Fruit fly (Drosophila melanogaster) whole organism, adult: ENCODE results near the gene trbl.

Source experiments
- CG11617 ChIP-seq: fragments of 200-800 bp; sonication (Bioruptor generic); optimal IDR thresholded peaks from 2 replicates; lab custom pipeline; 2017; ENCODE audit warnings: mild to moderate bottlenecking, missing biosample characterization, missing genetic modification reagents, missing genetic modification characterization
- CG12768 ChIP-seq: fragments of 200-800 bp; sonication (Bioruptor generic); optimal IDR thresholded peaks from 2 replicates; lab custom pipeline; 2017; ENCODE audit warnings: missing biosample characterization, missing genetic modification characterization, mild to moderate bottlenecking, moderate library complexity, missing genetic modification reagents
- CG14711 ChIP-seq: fragments of 200-800 bp; sonication (Bioruptor generic); optimal IDR thresholded peaks from 2 replicates; lab custom pipeline; 2018; ENCODE audit warnings: missing biosample characterization, mild to moderate bottlenecking, missing genetic modification characterization, moderate library complexity
- CG1620 ChIP-seq: fragments of 200-800 bp; sonication (Bioruptor generic); optimal IDR thresholded peaks from 2 replicates; lab custom pipeline; 2016; ENCODE audit warnings: missing biosample characterization, missing genetic modification characterization
- CG33017 ChIP-seq: fragments of 200-800 bp; sonication (Bioruptor generic); optimal IDR thresholded peaks from 2 replicates; lab custom pipeline; 2018; ENCODE audit warnings: missing biosample characterization, mild to moderate bottlenecking, missing genetic modification characterization, moderate library complexity
- CG5204 ChIP-seq: fragments of 200-800 bp; sonication (Bioruptor generic); optimal IDR thresholded peaks from 2 replicates; lab custom pipeline; 2016; ENCODE audit warnings: missing biosample characterization, missing genetic modification characterization
- CG7045 ChIP-seq: fragments of 200-800 bp; sonication (Bioruptor generic); optimal IDR thresholded peaks from 2 replicates; lab custom pipeline; 2017; ENCODE audit warnings: missing biosample characterization, mild to moderate bottlenecking, missing genetic modification characterization
- CG7101 ChIP-seq: fragments of 200-800 bp; sonication (Bioruptor generic); optimal IDR thresholded peaks from 2 replicates; lab custom pipeline; 2018; ENCODE audit warnings: missing biosample characterization, mild to moderate bottlenecking, missing genetic modification characterization, moderate library complexity
- Clk ChIP-seq: fragments of 200-800 bp; sonication (Bioruptor generic); optimal IDR thresholded peaks from 2 replicates; lab custom pipeline; 2017; ENCODE audit warnings: missing biosample characterization, missing genetic modification characterization
- Crg-1 ChIP-seq: fragments of 200-800 bp; sonication (Bioruptor generic); optimal IDR thresholded peaks from 2 replicates; lab custom pipeline; 2016; ENCODE audit warnings: missing biosample characterization, missing genetic modification characterization
- Hr96 ChIP-seq: fragments of 200-800 bp; sonication (Bioruptor generic); optimal IDR thresholded peaks from 2 replicates; lab custom pipeline; 2016; ENCODE audit warnings: missing biosample characterization, missing genetic modification characterization
- Mnt ChIP-seq: fragments of 200-800 bp; sonication (Bioruptor generic); optimal IDR thresholded peaks from 2 replicates; lab custom pipeline; 2016; ENCODE audit warnings: missing biosample characterization, mild to moderate bottlenecking, missing genetic modification characterization
- bab1 ChIP-seq: fragments of 200-800 bp; sonication (Bioruptor generic); optimal IDR thresholded peaks from 3 replicates; lab custom pipeline; 2019; ENCODE audit warnings: missing biosample characterization, mild to moderate bottlenecking, missing genetic modification characterization, moderate library complexity
- cic ChIP-seq: fragments of 200-800 bp; sonication (Bioruptor generic); optimal IDR thresholded peaks from 2 replicates; lab custom pipeline; 2017; ENCODE audit warnings: missing biosample characterization, mild to moderate bottlenecking, missing genetic modification characterization, moderate library complexity
- cnc ChIP-seq, 2 experiments: fragments of >200 bp; optimal IDR thresholded peaks; 2 replicates each; lab custom pipeline; 2017
- kay ChIP-seq: fragments of 200-800 bp; sonication (Bioruptor generic); peaks from one replicate; lab custom pipeline; 2016; ENCODE audit warnings: missing biosample characterization, missing genetic modification characterization, borderline replicate concordance
- ovo ChIP-seq: fragments of 200-800 bp; sonication (Bioruptor generic); optimal IDR thresholded peaks from 2 replicates; lab custom pipeline; 2016; ENCODE audit warnings: missing biosample characterization, missing genetic modification characterization
- pad ChIP-seq: fragments of 200-800 bp; sonication (Bioruptor generic); optimal IDR thresholded peaks from 3 replicates; lab custom pipeline; 2017; ENCODE audit warnings: missing biosample characterization, missing genetic modification characterization, mild to moderate bottlenecking, moderate library complexity, missing genetic modification reagents
- tj ChIP-seq: fragments of 200-800 bp; sonication (Bioruptor generic); optimal IDR thresholded peaks from 3 replicates; lab custom pipeline; 2017; ENCODE audit warnings: missing biosample characterization, mild to moderate bottlenecking, missing genetic modification characterization, moderate library complexity
- toe ChIP-seq: fragments of 200-800 bp; sonication (Bioruptor generic); optimal IDR thresholded peaks from 2 replicates; lab custom pipeline; 2016; ENCODE audit warnings: missing biosample characterization, missing genetic modification characterization

Gene trbl

dm6 chr3L:20430182-20430581, 28.8 kb upstream of the trbl start, which contains the start of gene CG5262:
Gene CG5262 (minus strand): TSS chr3L:20430475.
- TF ChIP-seq Mnt (no peak), cic (GFP tag; lab: Kevin White, UChicago) (no peak), bab1 (GFP tag; lab: Kevin White, UChicago) (peak; percentile 32), CG12768 (no peak), cnc (optimal IDR thresholded peaks at IDR 0.05; lab: Kevin White, UChicago) (no peak), tj (GFP tag; lab: Kevin White, UChicago) (peak; percentile 63), CG14711 (no peak), CG33017 (tag; lab: Kevin White, UChicago) (no peak), pad (GFP tag; lab: Kevin White, UChicago) (no peak), Crg-1 (no peak), CG5204 (GFP tag; lab: Kevin White, UChicago) (no peak), CG7101 (no peak), Clk (no peak), kay (GFP tag; lab: Kevin White, UChicago) (no peak), CG11617 (no peak)

DNA sequence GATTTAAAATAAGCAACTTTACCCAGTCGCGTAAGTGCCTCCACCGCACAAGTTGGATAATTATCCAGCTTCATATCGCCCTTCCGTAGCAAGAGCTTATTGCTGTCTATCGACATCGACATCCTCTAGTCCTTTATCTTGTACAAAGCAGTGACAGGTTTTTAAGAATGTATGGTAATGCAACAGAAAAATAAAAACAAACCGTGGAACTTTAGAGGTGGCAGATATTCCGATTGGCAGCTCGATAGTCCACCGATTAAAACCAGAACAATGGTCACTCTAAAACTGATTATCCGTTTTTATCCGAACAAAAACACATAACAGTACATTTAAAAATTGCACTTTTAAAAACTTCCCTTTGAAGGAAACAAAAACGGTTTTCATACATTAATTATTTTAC, 26.0 kb upstream of the trbl start, which contains the start of gene CG5274:
CG5274 (minus strand) TSS at position 218 of the 400 bp plus-strand sequence.
- TF ChIP-seq CG11617 (no peak), bab1 (GFP tag; lab: Kevin White, UChicago) (peak; percentile 62), kay (GFP tag; lab: Kevin White, UChicago) (no peak)

dm6 chr3L:20425888-20426287, 24.5 kb upstream of the trbl start, which contains the start of gene CG5282:
Gene CG5282 (minus strand): TSS chr3L:20426071.
- TF ChIP-seq CG7101 (no peak), CG7045 (GFP tag; lab: Kevin White, UChicago) (no peak), Hr96 (GFP tag; lab: Kevin White, UChicago) (no peak), ovo (GFP tag; lab: Kevin White, UChicago) (no peak), cnc (optimal IDR thresholded peaks at IDR 0.05; lab: Kevin White, UChicago) (no peak), toe (GFP tag; lab: Kevin White, UChicago) (no peak), Crg-1 (no peak), CG11617 (no peak), tj (GFP tag; lab: Kevin White, UChicago) (no peak), CG33017 (tag; lab: Kevin White, UChicago) (no peak), Clk (no peak), kay (GFP tag; lab: Kevin White, UChicago) (no peak), CG12768 (no peak), cic (GFP tag; lab: Kevin White, UChicago) (no peak), pad (GFP tag; lab: Kevin White, UChicago) (no peak)

dm6 chr3L:20413304-20413703, 11.9 kb upstream of the trbl start, which contains the start of gene zye:
Gene zye (plus strand): TSS chr3L:20413604.
- TF ChIP-seq pad (GFP tag; lab: Kevin White, UChicago), result no peak
- TF ChIP-seq CG11617, result no peak
- no peak for TF ChIP-seq cnc (optimal IDR thresholded peaks at IDR 0.05; lab: Kevin White, UChicago)
- no peak for TF ChIP-seq Crg-1
- TF ChIP-seq Mnt, result no peak
- TF ChIP-seq cic (GFP tag; lab: Kevin White, UChicago), result no peak
- TF ChIP-seq Hr96 (GFP tag; lab: Kevin White, UChicago), result no peak
- no peak for TF ChIP-seq ovo (GFP tag; lab: Kevin White, UChicago)
- no peak for TF ChIP-seq CG1620 (GFP tag; lab: Kevin White, UChicago)
- no peak for TF ChIP-seq Clk
- TF ChIP-seq bab1 (GFP tag; lab: Kevin White, UChicago), result no peak
- no peak for TF ChIP-seq CG14711
- no peak for TF ChIP-seq kay (GFP tag; lab: Kevin White, UChicago)
- no peak for TF ChIP-seq CG12768

- no peak for TF ChIP-seq Hr96 (GFP tag; lab: Kevin White, UChicago)
- TF ChIP-seq bab1 (GFP tag; lab: Kevin White, UChicago), result peak; percentile 36
- no peak for TF ChIP-seq kay (GFP tag; lab: Kevin White, UChicago)
- no peak for TF ChIP-seq cic (GFP tag; lab: Kevin White, UChicago)
- no peak for TF ChIP-seq Crg-1
- TF ChIP-seq CG33017 (tag; lab: Kevin White, UChicago), result no peak
- TF ChIP-seq CG14711, result no peak
- peak; percentile 29 for TF ChIP-seq CG11617
- no peak for TF ChIP-seq CG12768
- no peak for TF ChIP-seq CG7045 (GFP tag; lab: Kevin White, UChicago)
- TF ChIP-seq CG7101, result peak; percentile 35
- TF ChIP-seq cnc (optimal IDR thresholded peaks at IDR 0.05; lab: Kevin White, UChicago), result no peak
- TF ChIP-seq CG5204 (GFP tag; lab: Kevin White, UChicago), result no peak
- TF ChIP-seq Mnt, result no peak
- no peak for TF ChIP-seq pad (GFP tag; lab: Kevin White, UChicago)
- TF ChIP-seq ovo (GFP tag; lab: Kevin White, UChicago), result no peak
Observed at dm6 chr3L:20410780-20411179, 9.4 kb upstream of the trbl start.

DNA sequence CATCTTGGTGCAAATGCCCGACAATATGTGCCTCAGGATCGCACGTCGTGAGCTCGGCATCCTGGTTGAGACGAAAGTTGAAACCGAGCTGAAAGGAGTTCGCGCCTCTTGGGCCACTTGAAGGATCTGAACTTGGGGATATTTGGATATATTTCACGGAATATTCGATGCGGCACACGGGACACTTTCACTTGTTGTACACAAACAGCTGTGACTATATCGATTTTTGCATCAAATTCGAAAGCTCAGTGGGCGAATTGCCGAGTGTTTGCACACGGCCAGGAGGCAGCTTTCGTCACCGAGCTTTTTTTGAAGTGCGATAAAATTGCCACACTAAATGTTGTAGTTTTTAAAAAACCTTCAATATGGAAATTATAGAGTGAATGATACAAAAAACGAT, 8.9 kb upstream of the trbl start, which contains the start of gene CG13248:
CG13248 (minus strand) TSS at position 222 of the 400 bp plus-strand sequence.
- TF ChIP-seq Hr96 (GFP tag; lab: Kevin White, UChicago), result no peak
- TF ChIP-seq Mnt, result no peak
- no peak for TF ChIP-seq CG1620 (GFP tag; lab: Kevin White, UChicago)
- no peak for TF ChIP-seq toe (GFP tag; lab: Kevin White, UChicago)
- TF ChIP-seq CG7045 (GFP tag; lab: Kevin White, UChicago), result no peak
- no peak for TF ChIP-seq kay (GFP tag; lab: Kevin White, UChicago)
- no peak for TF ChIP-seq Clk
- TF ChIP-seq pad (GFP tag; lab: Kevin White, UChicago), result no peak
- TF ChIP-seq CG5204 (GFP tag; lab: Kevin White, UChicago), result no peak
- TF ChIP-seq CG7101, result no peak
- no peak for TF ChIP-seq ovo (GFP tag; lab: Kevin White, UChicago)
- no peak for TF ChIP-seq tj (GFP tag; lab: Kevin White, UChicago)
- no peak for TF ChIP-seq cnc (optimal IDR thresholded peaks at IDR 0.05; lab: Kevin White, UChicago)
- TF ChIP-seq CG11617, result no peak
- no peak for TF ChIP-seq CG12768
- TF ChIP-seq cic (GFP tag; lab: Kevin White, UChicago), result no peak
